Fruit fly (Drosophila melanogaster) whole organism, embryonic: ENCODE measurements around the gene vib.

Experiments used
- Abd-B ChIP-seq: fragments of 200-800 bp; sonication (Bioruptor generic); optimal IDR thresholded peaks from 2 replicates; lab custom pipeline; 2018; ENCODE audit warnings: missing biosample characterization, mild to moderate bottlenecking, missing genetic modification characterization, moderate library complexity
- Atf6 ChIP-seq: fragments of 200-800 bp; sonication (Bioruptor generic); IDR thresholded peaks from 2 replicates; pipeline ENCODE4 v1.3.6; 2022; ENCODE audit warnings: missing biosample characterization, missing genetic modification characterization
- Bteb2 ChIP-seq: fragments of 200-800 bp; sonication (Bioruptor generic); optimal IDR thresholded peaks from 2 replicates; lab custom pipeline; 2016; ENCODE audit warnings: missing biosample characterization, missing genetic modification characterization
- CG10565 ChIP-seq: fragments of 200-800 bp; sonication (Bioruptor generic); optimal IDR thresholded peaks from 3 replicates; lab custom pipeline; 2016; ENCODE audit warnings: missing biosample characterization, mild to moderate bottlenecking, missing genetic modification characterization
- CG14014 ChIP-seq: fragments of 200-800 bp; sonication (Bioruptor generic); IDR thresholded peaks from 2 replicates; pipeline ENCODE4 v1.3.6; 2022; ENCODE audit warnings: missing biosample characterization, missing genetic modification characterization
- CG6175 ChIP-seq: fragments of 200-800 bp; sonication (Bioruptor generic); IDR thresholded peaks from 3 replicates; pipeline ENCODE4 v1.3.6; 2022; ENCODE audit warnings: missing biosample characterization, missing genetic modification characterization
- CG7271 ChIP-seq: fragments of 200-800 bp; sonication (Bioruptor generic); optimal IDR thresholded peaks from 2 replicates; lab custom pipeline; 2018; ENCODE audit warnings: missing biosample characterization, mild to moderate bottlenecking, missing genetic modification characterization, moderate library complexity
- CG9609 ChIP-seq: fragments of 200-800 bp; sonication (Bioruptor generic); optimal IDR thresholded peaks from 3 replicates; lab custom pipeline; 2016; ENCODE audit warnings: missing biosample characterization, missing genetic modification characterization
- Camta ChIP-seq: fragments of 200-800 bp; sonication (Bioruptor generic); optimal IDR thresholded peaks from 2 replicates; lab custom pipeline; 2016; ENCODE audit warnings: missing biosample characterization, missing genetic modification characterization
- Chrac-16 ChIP-seq: fragments of 200-800 bp; sonication (Bioruptor generic); optimal IDR thresholded peaks from 3 replicates; lab custom pipeline; 2016; ENCODE audit warnings: missing biosample characterization, missing genetic modification characterization
- Deaf1 ChIP-seq: fragments of 200-800 bp; optimal IDR thresholded peaks from 3 replicates; lab custom pipeline; 2019; ENCODE audit warnings: missing biosample characterization, mild to moderate bottlenecking, missing genetic modification characterization, moderate library complexity
- Drgx ChIP-seq: fragments of 200-800 bp; sonication (Bioruptor generic); IDR thresholded peaks from 2 replicates; pipeline ENCODE4 v1.3.6; 2022; ENCODE audit warnings: missing biosample characterization, missing genetic modification characterization
- E2f2 ChIP-seq: fragments of 200-800 bp; sonication (Bioruptor generic); IDR thresholded peaks from 2 replicates; pipeline ENCODE4 v1.3.6; 2022; ENCODE audit warnings: missing biosample characterization, missing genetic modification characterization
- ERR ChIP-seq: fragments of 200-800 bp; sonication (Bioruptor generic); optimal IDR thresholded peaks from 2 replicates; lab custom pipeline; 2016; ENCODE audit warnings: missing biosample characterization, missing genetic modification characterization
- Ets65A ChIP-seq: fragments of 200-800 bp; sonication (Bioruptor generic); peaks from one replicate; lab custom pipeline; 2016; ENCODE audit warnings: missing biosample characterization, missing genetic modification characterization
- H2.0 ChIP-seq: fragments of 200-800 bp; sonication (Bioruptor generic); IDR thresholded peaks from 2 replicates; pipeline ENCODE4 v1.3.6; 2022; ENCODE audit warnings: missing biosample characterization, missing genetic modification characterization
- Hr39 ChIP-seq: fragments of >200 bp; optimal IDR thresholded peaks from 2 replicates; lab custom pipeline; 2017
- Mad ChIP-seq: fragments of 200-800 bp; sonication (Bioruptor generic); optimal IDR thresholded peaks from 2 replicates; lab custom pipeline; 2016; ENCODE audit warnings: missing biosample characterization, missing genetic modification characterization
- Sox100B ChIP-seq: fragments of 200-800 bp; sonication (Bioruptor generic); optimal IDR thresholded peaks from 3 replicates; lab custom pipeline; 2018; ENCODE audit warnings: missing biosample characterization, mild to moderate bottlenecking, missing genetic modification characterization
- Ssrp ChIP-seq: fragments of 200-800 bp; sonication (Bioruptor generic); optimal IDR thresholded peaks from 2 replicates; lab custom pipeline; 2018; ENCODE audit warnings: missing biosample characterization, mild to moderate bottlenecking, missing genetic modification characterization, moderate library complexity
- TFAM ChIP-seq: fragments of 200-800 bp; sonication (Bioruptor generic); optimal IDR thresholded peaks from 2 replicates; lab custom pipeline; 2017; ENCODE audit warnings: missing biosample characterization, missing genetic modification characterization, inconsistent platforms
- Trl ChIP-seq, 3 experiments: fragments of >200 bp in 2 of 3; fragments of 200-800 bp in 1 of 3; sonication (Bioruptor generic) in 1 of 3; optimal IDR thresholded peaks; 2 replicates in 1 of 3; 3 replicates in 2 of 3; lab custom pipeline; 2016 to 2017; ENCODE audit warnings: missing biosample characterization in 1 of 3, missing genetic modification characterization in 1 of 3
- exex ChIP-seq: fragments of 200-800 bp; sonication (Bioruptor generic); optimal IDR thresholded peaks from 4 replicates; lab custom pipeline; 2018; ENCODE audit warnings: missing biosample characterization, mild to moderate bottlenecking, missing genetic modification characterization, moderate library complexity
- gcm2 ChIP-seq: fragments of 200-800 bp; sonication (Bioruptor generic); optimal IDR thresholded peaks from 2 replicates; lab custom pipeline; 2016; ENCODE audit warnings: missing biosample characterization, missing genetic modification characterization
- gsb ChIP-seq: fragments of 200-800 bp; sonication (Bioruptor generic); IDR thresholded peaks from 2 replicates; pipeline ENCODE4 v1.3.6; 2022; ENCODE audit warnings: missing biosample characterization, missing genetic modification characterization
- gt ChIP-seq: fragments of 200-800 bp; sonication (Bioruptor generic); IDR thresholded peaks from 2 replicates; pipeline ENCODE4 v1.3.6; 2022; ENCODE audit warnings: missing biosample characterization, missing genetic modification characterization
- hbn ChIP-seq: fragments of 200-800 bp; sonication (Bioruptor generic); IDR thresholded peaks from 2 replicates; pipeline ENCODE4 v1.3.6; 2022; ENCODE audit warnings: missing biosample characterization, missing genetic modification characterization; ENCODE audit not compliant: partially characterized antibody
- phol ChIP-seq: fragments of 200-800 bp; sonication (Bioruptor generic); optimal IDR thresholded peaks from 3 replicates; lab custom pipeline; 2018; ENCODE audit warnings: missing biosample characterization, mild to moderate bottlenecking, missing genetic modification characterization, moderate library complexity
- rib ChIP-seq: fragments of 200-800 bp; sonication (Bioruptor generic); IDR thresholded peaks from 2 replicates; pipeline ENCODE4 v1.3.6; 2022; ENCODE audit warnings: missing biosample characterization, missing genetic modification characterization
- ro ChIP-seq: fragments of 200-800 bp; sonication (Bioruptor generic); IDR thresholded peaks from 2 replicates; pipeline ENCODE4 v1.3.6; 2022; ENCODE audit warnings: missing biosample characterization, missing genetic modification characterization
- sens ChIP-seq: fragments of 200-800 bp; sonication (Bioruptor generic); peaks from one replicate; lab custom pipeline; 2016; ENCODE audit warnings: missing biosample characterization, missing genetic modification characterization
- shn ChIP-seq: fragments of 200-800 bp; sonication (Bioruptor generic); optimal IDR thresholded peaks from 3 replicates; lab custom pipeline; 2016; ENCODE audit warnings: missing biosample characterization, missing genetic modification characterization
- sisA ChIP-seq: fragments of 200-800 bp; sonication (Bioruptor generic); IDR thresholded peaks from 2 replicates; pipeline ENCODE4 v1.3.6; 2022; ENCODE audit warnings: missing biosample characterization, missing genetic modification characterization
- sqz ChIP-seq: fragments of 200-800 bp; sonication (Bioruptor generic); optimal IDR thresholded peaks from 3 replicates; lab custom pipeline; 2018; ENCODE audit warnings: missing biosample characterization, mild to moderate bottlenecking, missing genetic modification characterization
- vnd ChIP-seq: fragments of 200-800 bp; sonication (Bioruptor generic); IDR thresholded peaks from 3 replicates; pipeline ENCODE4 v1.3.6; 2022; ENCODE audit warnings: missing biosample characterization, missing genetic modification characterization; ENCODE audit not compliant: partially characterized antibody
- zen ChIP-seq: fragments of 200-800 bp; sonication (Bioruptor generic); optimal IDR thresholded peaks from 3 replicates; lab custom pipeline; 2018; ENCODE audit warnings: missing biosample characterization, mild to moderate bottlenecking, missing genetic modification characterization, moderate library complexity

The vib gene

dm6 chr3R:19180263-19180893 lies 46.1 kb downstream of the vib start, which contains the start of the genes CG5555 and myd (continued):
- no peak for TF ChIP-seq gsb (GFP tag; lab: Robert Waterston, UW)
- TF ChIP-seq CG10565 (GFP tag; lab: Kevin White, UChicago) = no peak
- peak; percentile 35 for TF ChIP-seq Bteb2 (GFP tag; lab: Kevin White, UChicago)
- peak; percentile 13 for TF ChIP-seq shn (GFP tag; lab: Kevin White, UChicago)
- TF ChIP-seq Mad (GFP tag; lab: Kevin White, UChicago) = peak; percentile 18
- 0 out of 2 replicates have a peak, but pooled peaks have one; percentile 60 for TF ChIP-seq rib (GFP tag; lab: Robert Waterston, UW)
- no peak for TF ChIP-seq TFAM
- TF ChIP-seq zen = peak; percentile 6
- no peak for TF ChIP-seq Abd-B (GFP tag; lab: Kevin White, UChicago)
- TF ChIP-seq CG14014 = peak; percentile 56; the same call in 1 of the 2 replicates
- peak; percentile 38; the same call in 1 of the 2 replicates for TF ChIP-seq hbn (GFP tag; lab: Robert Waterston, UW)
- peak; percentile 73 for TF ChIP-seq Drgx
- peak; percentile 11 for TF ChIP-seq CG9609 (GFP tag; lab: Kevin White, UChicago)
- TF ChIP-seq vnd (GFP tag; lab: Robert Waterston, UW) = peak; percentile 78
- TF ChIP-seq exex (tag; lab: Kevin White, UChicago) = no peak
- peak; percentile 35 for TF ChIP-seq phol (tag; lab: Kevin White, UChicago)
- TF ChIP-seq gt (GFP tag; lab: Robert Waterston, UW) = no peak
- no peak for TF ChIP-seq Trl (optimal IDR thresholded peaks at IDR 0.05; lab: Kevin White, UChicago)
- TF ChIP-seq Trl (GFP tag; optimal IDR thresholded peaks at IDR 0.05; lab: Kevin White, UChicago) = no peak
- no peak for TF ChIP-seq CG6175 (GFP tag; lab: Robert Waterston, UW)
- TF ChIP-seq Deaf1 (tag; lab: Kevin White, UChicago) = peak; percentile 98
- TF ChIP-seq gcm2 = no peak
- TF ChIP-seq CG7271 (tag; lab: Kevin White, UChicago) = no peak
- peak; percentile 25; the same call in 1 of the 2 replicates for TF ChIP-seq H2.0 (GFP tag; lab: Robert Waterston, UW)
- TF ChIP-seq Atf6 = peak; percentile 74

- TF ChIP-seq Camta = no peak
- no peak for TF ChIP-seq ERR (GFP tag; lab: Kevin White, UChicago)
- TF ChIP-seq Sox100B (GFP tag; lab: Kevin White, UChicago) = no peak
- no peak for TF ChIP-seq sisA (GFP tag; lab: Robert Waterston, UW)
- TF ChIP-seq Chrac-16 (GFP tag; lab: Kevin White, UChicago) = no peak
- no peak for TF ChIP-seq Hr39 (lab: Kevin White, UChicago)
- no peak for TF ChIP-seq sens (GFP tag; lab: Kevin White, UChicago)
Observed at dm6 chr3R:19176700-19177099, 49.8 kb downstream of the vib start, which contains the start of gene CG14282. Gene CG14282 (plus strand): TSS chr3R:19177000.

dm6 chr3R:19174512-19174911 lies 51.9 kb downstream of the vib start:
- TF ChIP-seq sqz (GFP tag; lab: Kevin White, UChicago) (peak; percentile 95), E2f2 (GFP tag; lab: Robert Waterston, UW) (no peak), Ssrp (no peak)

dm6 chr3R:19167521-19167920 lies 58.9 kb downstream of the vib start:
- TF ChIP-seq Ets65A (GFP tag; lab: Kevin White, UChicago) (peak; percentile 60), ro (GFP tag; lab: Robert Waterston, UW) (no peak), E2f2 (GFP tag; lab: Robert Waterston, UW) (0 out of 2 replicates have a peak, but pooled peaks have one; percentile 6)
